Fruit fly (Drosophila melanogaster) whole organism, embryonic: Measurements from ENCODE around the gene unc-119.

Source experiments
- Atf3 ChIP-seq: fragments of 200-800 bp; sonication (Bioruptor generic); optimal IDR thresholded peaks from 3 replicates; lab custom pipeline; 2016; ENCODE audit warnings: missing biosample characterization, missing genetic modification characterization
- BEAF-32 ChIP-seq: fragments of 200-800 bp; sonication (Bioruptor generic); optimal IDR thresholded peaks from 3 replicates; lab custom pipeline; 2017; ENCODE audit warnings: missing biosample characterization, missing genetic modification characterization, mild to moderate bottlenecking, moderate library complexity, missing genetic modification reagents
- Bdp1 ChIP-seq: fragments of 200-800 bp; sonication (Bioruptor generic); optimal IDR thresholded peaks from 3 replicates; lab custom pipeline; 2016; ENCODE audit warnings: missing biosample characterization, missing genetic modification characterization
- BtbVII ChIP-seq: fragments of 200-800 bp; sonication (Bioruptor generic); optimal IDR thresholded peaks from 3 replicates; lab custom pipeline; 2017; ENCODE audit warnings: missing biosample characterization, mild to moderate bottlenecking, missing genetic modification characterization
- CG10431 ChIP-seq: fragments of 200-800 bp; sonication (Bioruptor generic); optimal IDR thresholded peaks from 3 replicates; lab custom pipeline; 2018; ENCODE audit warnings: missing biosample characterization, mild to moderate bottlenecking, missing genetic modification characterization
- CG11085 ChIP-seq: fragments of 200-800 bp; sonication (Bioruptor generic); IDR thresholded peaks from 2 replicates; pipeline ENCODE4 v1.3.6; 2022; ENCODE audit warnings: missing biosample characterization, missing genetic modification characterization
- CG12744 ChIP-seq: fragments of 200-800 bp; sonication (Bioruptor generic); optimal IDR thresholded peaks from 2 replicates; lab custom pipeline; 2016; ENCODE audit warnings: missing biosample characterization, missing genetic modification characterization
- CG14965 ChIP-seq: fragments of 200-800 bp; sonication (Bioruptor generic); optimal IDR thresholded peaks from 2 replicates; lab custom pipeline; 2016; ENCODE audit warnings: missing biosample characterization, missing genetic modification characterization, borderline replicate concordance
- CG15479 ChIP-seq: fragments of 200-800 bp; sonication (Bioruptor generic); optimal IDR thresholded peaks from 3 replicates; lab custom pipeline; 2019; ENCODE audit warnings: missing biosample characterization, mild to moderate bottlenecking, missing genetic modification characterization, moderate library complexity
- CG1602 ChIP-seq: fragments of 200-800 bp; sonication (Bioruptor generic); optimal IDR thresholded peaks from 3 replicates; lab custom pipeline; 2016; ENCODE audit warnings: missing biosample characterization, missing genetic modification characterization
- CG18011 ChIP-seq: fragments of 200-800 bp; sonication (Bioruptor generic); optimal IDR thresholded peaks from 2 replicates; lab custom pipeline; 2017; ENCODE audit warnings: missing biosample characterization, missing genetic modification characterization, mild to moderate bottlenecking, moderate library complexity, missing genotype
- CG31365 ChIP-seq: fragments of 200-800 bp; sonication (Bioruptor generic); optimal IDR thresholded peaks from 2 replicates; lab custom pipeline; 2018; ENCODE audit warnings: missing biosample characterization, mild to moderate bottlenecking, missing genetic modification characterization
- CG4328 ChIP-seq: fragments of 200-800 bp; sonication (Bioruptor generic); optimal IDR thresholded peaks from 3 replicates; lab custom pipeline; 2017; ENCODE audit warnings: missing biosample characterization, missing genetic modification reagents, missing genetic modification characterization
- CG43689 ChIP-seq: fragments of 200-800 bp; sonication (Bioruptor generic); IDR thresholded peaks from 2 replicates; pipeline ENCODE4 v1.3.6; 2022; ENCODE audit warnings: missing biosample characterization, missing genetic modification characterization
- CG4820 ChIP-seq: fragments of 200-800 bp; sonication (Bioruptor generic); optimal IDR thresholded peaks from 3 replicates; lab custom pipeline; 2016; ENCODE audit warnings: missing biosample characterization, missing genetic modification characterization
- CG5180 ChIP-seq: fragments of 200-800 bp; sonication (Bioruptor generic); optimal IDR thresholded peaks from 3 replicates; lab custom pipeline; 2017; ENCODE audit warnings: missing biosample characterization, missing genetic modification characterization, mild to moderate bottlenecking, moderate library complexity, missing genetic modification reagents
- CG6854 ChIP-seq: fragments of 200-800 bp; sonication (Bioruptor generic); optimal IDR thresholded peaks from 3 replicates; lab custom pipeline; 2017; ENCODE audit warnings: missing biosample characterization, mild to moderate bottlenecking, missing genetic modification characterization
- CG8089 ChIP-seq: fragments of 200-800 bp; sonication (Bioruptor generic); optimal IDR thresholded peaks from 3 replicates; lab custom pipeline; 2016; ENCODE audit warnings: missing biosample characterization, missing genetic modification characterization
- CG8765 ChIP-seq: fragments of 200-800 bp; sonication (Bioruptor generic); IDR thresholded peaks from 2 replicates; pipeline ENCODE4 v1.3.6; 2022; ENCODE audit warnings: missing biosample characterization, missing genetic modification characterization
- CoRest ChIP-seq: fragments of 200-800 bp; sonication (Bioruptor generic); optimal IDR thresholded peaks from 3 replicates; lab custom pipeline; 2018; ENCODE audit warnings: missing biosample characterization, mild to moderate bottlenecking, missing genetic modification characterization, moderate library complexity
- D19B ChIP-seq: fragments of 200-800 bp; sonication (Bioruptor generic); optimal IDR thresholded peaks from 2 replicates; lab custom pipeline; 2017; ENCODE audit warnings: missing biosample characterization, mild to moderate bottlenecking, missing genetic modification characterization
- Doc2 ChIP-seq: fragments of 200-800 bp; sonication (Bioruptor generic); IDR thresholded peaks from 2 replicates; pipeline ENCODE4 v1.3.6; 2022; ENCODE audit warnings: missing biosample characterization, missing genetic modification characterization
- Dp ChIP-seq: fragments of 200-800 bp; sonication (Bioruptor generic); optimal IDR thresholded peaks from 2 replicates; lab custom pipeline; 2018; ENCODE audit warnings: missing biosample characterization, mild to moderate bottlenecking, missing genetic modification characterization, moderate library complexity
- E2f1 ChIP-seq: fragments of 200-800 bp; sonication (Bioruptor generic); IDR thresholded peaks from 2 replicates; pipeline ENCODE4 v1.3.6; 2022; ENCODE audit warnings: missing biosample characterization, missing genetic modification characterization
- E2f2 ChIP-seq: fragments of 200-800 bp; sonication (Bioruptor generic); IDR thresholded peaks from 2 replicates; pipeline ENCODE4 v1.3.6; 2022; ENCODE audit warnings: missing biosample characterization, missing genetic modification characterization
- GATAe ChIP-seq: fragments of 200-800 bp; sonication (Bioruptor generic); conservative IDR thresholded peaks from 2 replicates; pipeline ENCODE4 v1.3.6; 2022; ENCODE audit warnings: missing biosample characterization, missing genetic modification characterization
- Mad ChIP-seq: fragments of 200-800 bp; sonication (Bioruptor generic); optimal IDR thresholded peaks from 2 replicates; lab custom pipeline; 2016; ENCODE audit warnings: missing biosample characterization, missing genetic modification characterization
- Spps ChIP-seq: fragments of 200-800 bp; sonication (Bioruptor generic); optimal IDR thresholded peaks from 2 replicates; lab custom pipeline; 2018; ENCODE audit warnings: missing biosample characterization, mild to moderate bottlenecking, missing genetic modification characterization
- Stat92E ChIP-seq, 3 experiments: fragments of >200 bp in 2 of 3; fragments of 200-800 bp in 1 of 3; sonication (Bioruptor generic) in 1 of 3; optimal IDR thresholded peaks; 2 replicates each; lab custom pipeline; 2017 to 2019; ENCODE audit warnings: missing biosample characterization in 3 of 3, missing genetic modification characterization in 3 of 3, mild to moderate bottlenecking in 1 of 3, moderate library complexity in 1 of 3
- ac ChIP-seq: fragments of 200-800 bp; sonication (Bioruptor generic); optimal IDR thresholded peaks from 3 replicates; lab custom pipeline; 2017; ENCODE audit warnings: missing biosample characterization, mild to moderate bottlenecking, missing genetic modification characterization
- crol ChIP-seq: fragments of 200-800 bp; sonication (Bioruptor generic); IDR thresholded peaks from 2 replicates; pipeline ENCODE4 v1.3.6; 2022; ENCODE audit warnings: missing biosample characterization, missing genetic modification characterization
- dmrt99B ChIP-seq: fragments of 200-800 bp; sonication (Bioruptor generic); optimal IDR thresholded peaks from 2 replicates; lab custom pipeline; 2018; ENCODE audit warnings: missing biosample characterization, mild to moderate bottlenecking, missing genetic modification characterization, moderate library complexity
- esg ChIP-seq: fragments of 200-800 bp; sonication (Bioruptor generic); conservative IDR thresholded peaks from 2 replicates; pipeline ENCODE4 v1.3.6; 2022; ENCODE audit warnings: missing biosample characterization, missing genetic modification characterization
- eve ChIP-seq, 2 experiments: fragments of >200 bp; optimal IDR thresholded peaks; 2 replicates each; lab custom pipeline; 2017; ENCODE audit warnings: missing biosample characterization in 2 of 2, missing genetic modification characterization in 2 of 2
- fru ChIP-seq: fragments of >200 bp; optimal IDR thresholded peaks from 2 replicates; lab custom pipeline; 2017
- grau ChIP-seq: fragments of 200-800 bp; optimal IDR thresholded peaks from 3 replicates; lab custom pipeline; 2019; ENCODE audit warnings: missing biosample characterization, mild to moderate bottlenecking, missing genetic modification characterization, moderate library complexity
- kay ChIP-seq: fragments of 200-800 bp; sonication (Bioruptor generic); optimal IDR thresholded peaks from 2 replicates; lab custom pipeline; 2016; ENCODE audit warnings: missing biosample characterization, missing genetic modification characterization
- klu ChIP-seq: fragments of 200-800 bp; sonication (Bioruptor generic); IDR thresholded peaks from 2 replicates; pipeline ENCODE4 v1.3.6; 2022; ENCODE audit warnings: missing biosample characterization, missing genetic modification characterization
- kni ChIP-seq: fragments of 200-800 bp; sonication (Bioruptor generic); optimal IDR thresholded peaks from 3 replicates; lab custom pipeline; 2017; ENCODE audit warnings: mild to moderate bottlenecking, missing biosample characterization, missing genetic modification reagents, missing genetic modification characterization
- row ChIP-seq: fragments of 200-800 bp; sonication (Bioruptor generic); IDR thresholded peaks from 3 replicates; pipeline ENCODE4 v1.3.6; 2022; ENCODE audit warnings: missing biosample characterization, missing genetic modification characterization
- sim ChIP-seq: fragments of 200-800 bp; sonication (Bioruptor generic); IDR thresholded peaks from 2 replicates; pipeline ENCODE4 v1.3.6; 2022; ENCODE audit warnings: missing biosample characterization, missing genetic modification characterization
- sqz ChIP-seq: fragments of 200-800 bp; sonication (Bioruptor generic); optimal IDR thresholded peaks from 3 replicates; lab custom pipeline; 2018; ENCODE audit warnings: missing biosample characterization, mild to moderate bottlenecking, missing genetic modification characterization
- tna ChIP-seq: fragments of 200-800 bp; sonication (Bioruptor generic); IDR thresholded peaks from 2 replicates; pipeline ENCODE4 v1.3.6; 2022; ENCODE audit warnings: missing biosample characterization, missing genetic modification characterization; ENCODE audit not compliant: partially characterized antibody
- ttk ChIP-seq: fragments of 200-800 bp; sonication (Bioruptor generic); IDR thresholded peaks from 2 replicates; pipeline ENCODE4 v2.1.2; 2022; ENCODE audit warnings: missing biosample characterization, missing genetic modification characterization
- vvl ChIP-seq: fragments of 200-800 bp; sonication (Bioruptor generic); IDR thresholded peaks from 2 replicates; pipeline ENCODE4 v1.3.6; 2022; ENCODE audit warnings: missing biosample characterization, missing genetic modification characterization

The unc-119 gene

DNA sequence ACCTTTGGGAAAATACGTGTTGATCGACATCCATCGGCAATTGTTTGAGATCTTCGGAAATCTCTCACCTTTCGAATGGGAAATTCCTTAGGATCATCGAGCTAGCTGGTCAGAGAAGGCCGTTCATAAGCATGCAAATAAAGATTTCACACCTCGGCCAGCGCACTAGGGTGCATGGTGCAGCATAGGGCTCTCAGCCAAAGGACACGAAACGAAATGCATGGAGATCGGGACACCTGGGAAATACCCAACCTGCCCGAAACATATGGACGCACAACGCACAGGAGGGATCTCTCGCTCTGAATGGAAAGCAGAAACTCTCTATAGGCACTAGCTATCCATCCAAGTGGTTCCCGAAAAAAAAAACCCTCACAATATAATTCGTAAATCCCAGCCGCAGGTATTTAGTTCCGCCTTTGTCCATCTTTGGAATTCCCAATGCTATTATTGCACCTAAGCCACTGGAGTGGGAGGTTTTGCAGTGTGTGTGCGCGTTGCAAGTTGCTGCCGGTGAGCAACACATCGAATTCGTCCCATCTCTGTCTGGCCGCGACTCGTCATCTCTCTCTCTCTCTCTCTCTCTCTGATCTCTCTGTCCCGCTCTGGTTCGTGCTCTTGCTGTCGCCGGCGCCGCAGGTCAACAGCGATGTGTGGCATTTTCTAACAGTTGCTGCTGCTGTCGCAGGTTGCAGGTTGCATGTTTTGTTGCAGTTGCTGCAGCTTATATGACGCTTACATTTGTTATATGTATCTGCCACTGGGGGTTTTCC is 29.5 kb upstream of the unc-119 start (continued):
- peak; percentile 96 for TF ChIP-seq CG15479 (GFP tag; lab: Kevin White, UChicago)

- TF ChIP-seq vvl (GFP tag; lab: Robert Waterston, UW) (peak; percentile 48; the same call in 1 of the 2 replicates), Stat92E (GFP tag; optimal IDR thresholded peaks at IDR 0.05; lab: Kevin White, UChicago) (peak in 1 of 3 experiments; percentile 21), CG10431 (no peak), crol (GFP tag; lab: Robert Waterston, UW) (peak; percentile 79), CG8089 (GFP tag; lab: Kevin White, UChicago) (no peak), sqz (GFP tag; lab: Kevin White, UChicago) (peak; percentile 88), kni (GFP tag; lab: Kevin White, UChicago) (peak; percentile 27)
These were observed 28.6 kb upstream of the unc-119 start for dm6 chrX:7319703-7320088.

dm6 chrX:7319053-7319702 is 28.1 kb upstream of the unc-119 start:
- no peak for TF ChIP-seq CG31365 (tag; lab: Kevin White, UChicago)
- peak; percentile 33 to 82 for TF ChIP-seq eve (GFP tag; optimal IDR thresholded peaks at IDR 0.05; lab: Kevin White, UChicago)
- no peak for TF ChIP-seq BEAF-32 (GFP tag; lab: Kevin White, UChicago)
- no peak for TF ChIP-seq tna (GFP tag; lab: Robert Waterston, UW)
- TF ChIP-seq CG6854: no peak
- peak; percentile 44 for TF ChIP-seq esg (GFP tag; lab: Robert Waterston, UW)
- TF ChIP-seq Dp (GFP tag; lab: Kevin White, UChicago): no peak
- peak; percentile 78 for TF ChIP-seq dmrt99B (tag; lab: Kevin White, UChicago)
- TF ChIP-seq BtbVII (GFP tag; lab: Kevin White, UChicago): no peak
- TF ChIP-seq D19B (GFP tag; lab: Kevin White, UChicago): no peak
- peak; percentile 57 for TF ChIP-seq CG5180 (GFP tag; lab: Kevin White, UChicago)
- TF ChIP-seq klu (GFP tag; lab: Robert Waterston, UW): no peak
- TF ChIP-seq CG11085 (GFP tag; lab: Robert Waterston, UW): no peak
- TF ChIP-seq CG8765 (GFP tag; lab: Robert Waterston, UW): peak; percentile 37; the same call in 1 of the 2 replicates
- TF ChIP-seq fru (lab: Kevin White, UChicago): no peak
- peak; percentile 85 for TF ChIP-seq CoRest (tag; lab: Kevin White, UChicago)
- TF ChIP-seq CG43689: no peak
- no peak for TF ChIP-seq CG4328 (GFP tag; lab: Kevin White, UChicago)
- peak; percentile 71 for TF ChIP-seq row (GFP tag; lab: Robert Waterston, UW)
- peak; percentile 85 for TF ChIP-seq Spps (tag; lab: Kevin White, UChicago)
- peak; percentile 61 for TF ChIP-seq ac (GFP tag; lab: Kevin White, UChicago)
- TF ChIP-seq ttk: no peak
- TF ChIP-seq CG12744: no peak
- peak; percentile 84 for TF ChIP-seq CG4820 (GFP tag; lab: Kevin White, UChicago)
- peak; percentile 8; the same call in 1 of the 2 replicates for TF ChIP-seq sim (GFP tag; lab: Robert Waterston, UW)
- no peak for TF ChIP-seq GATAe (GFP tag; lab: Robert Waterston, UW)
- peak; percentile 54 for TF ChIP-seq Mad (GFP tag; lab: Kevin White, UChicago)
- TF ChIP-seq Doc2 (GFP tag; lab: Robert Waterston, UW): no peak
- TF ChIP-seq E2f1 (GFP tag; lab: Robert Waterston, UW): peak; percentile 51
- TF ChIP-seq E2f2: peak; percentile 39; the same call in 1 of the 2 replicates
- TF ChIP-seq CG1602 (GFP tag; lab: Kevin White, UChicago): peak; percentile 83
- peak; percentile 6 for TF ChIP-seq CG18011
- TF ChIP-seq Bdp1: peak; percentile 61
- peak; percentile 70 for TF ChIP-seq Atf3 (GFP tag; lab: Kevin White, UChicago)
- peak; percentile 77 for TF ChIP-seq grau (tag; lab: Kevin White, UChicago)
- no peak for TF ChIP-seq kay (GFP tag; lab: Kevin White, UChicago)
- no peak for TF ChIP-seq CG14965 (GFP tag; lab: Kevin White, UChicago)
